Worm (Caenorhabditis elegans) whole organism, young adult: ENCODE data around the gene mcm-6.

ENCODE experiments used
- B0336.3 ChIP-seq: fragments of 200-800 bp; sonication (Bioruptor generic); IDR thresholded peaks from 2 replicates; pipeline ENCODE4 v1.3.6; 2022; ENCODE audit warnings: missing genetic modification characterization, missing compliant biosample characterization
- C06A6.2 ChIP-seq: fragments of 200-800 bp; sonication (Bioruptor generic); conservative IDR thresholded peaks from 2 replicates; pipeline ENCODE4 v1.3.6; 2022; ENCODE audit warnings: missing genetic modification characterization, missing compliant biosample characterization
- F33H1.4 ChIP-seq: fragments of 200-800 bp; sonication (Bioruptor generic); IDR thresholded peaks from 2 replicates; pipeline ENCODE4 v1.3.6; 2022; ENCODE audit warnings: missing genetic modification reagents, missing genetic modification characterization, missing compliant biosample characterization
- F57C9.4 ChIP-seq: sonication (generic microtip); optimal IDR thresholded peaks from 2 replicates; lab custom pipeline; 2017; ENCODE audit warnings: mild to moderate bottlenecking, missing genetic modification characterization, missing compliant biosample characterization
- Y56A3A.18 ChIP-seq: fragments of 200-800 bp; sonication (Bioruptor generic); IDR thresholded peaks from 2 replicates; pipeline ENCODE4 v1.3.6; 2022; ENCODE audit warnings: missing genetic modification reagents, missing genetic modification characterization, missing compliant biosample characterization
- ama-1 ChIP-seq, 3 experiments: fragments of 150-350 bp in 1 of 3; sonication (generic microtip) in 2 of 3; optimal IDR thresholded peaks; 2 replicates each; lab custom pipeline; 2014 to 2018; ENCODE audit warnings: missing biosample characterization in 2 of 3, missing genetic modification characterization in 2 of 3, missing genetic modification reagents in 2 of 3
- attf-3 ChIP-seq: fragments of 200-800 bp; sonication (Bioruptor generic); conservative IDR thresholded peaks from 2 replicates; pipeline ENCODE4 v1.3.6; 2022; ENCODE audit warnings: missing genetic modification reagents, missing genetic modification characterization, missing compliant biosample characterization
- bed-2 ChIP-seq: fragments of 200-800 bp; sonication (Bioruptor generic); IDR thresholded peaks from 2 replicates; pipeline ENCODE4 v1.3.6; 2022; ENCODE audit warnings: missing genetic modification reagents, missing genetic modification characterization, missing compliant biosample characterization
- ceh-100 ChIP-seq: fragments of 200-800 bp; sonication (Bioruptor generic); IDR thresholded peaks from 2 replicates; pipeline ENCODE4 v1.3.6; 2022; ENCODE audit warnings: missing genetic modification reagents, missing genetic modification characterization, missing compliant biosample characterization
- ceh-91 ChIP-seq: fragments of 200-800 bp; sonication (Bioruptor generic); IDR thresholded peaks from 2 replicates; pipeline ENCODE4 v1.3.6; 2022; ENCODE audit warnings: missing genetic modification reagents, missing genetic modification characterization, missing compliant biosample characterization
- dpl-1 ChIP-seq: fragments of 150-350 bp; optimal IDR thresholded peaks from 2 replicates; lab custom pipeline; 2014; ENCODE audit warnings: missing biosample characterization, missing genetic modification reagents, missing genetic modification characterization
- efl-1 ChIP-seq: fragments of 150-350 bp; optimal IDR thresholded peaks from 2 replicates; lab custom pipeline; 2014; ENCODE audit warnings: missing biosample characterization, missing genetic modification reagents, missing genetic modification characterization
- ets-4 ChIP-seq: fragments of 200-800 bp; sonication (Bioruptor generic); optimal IDR thresholded peaks from 2 replicates; lab custom pipeline; 2018; ENCODE audit warnings: mild to moderate bottlenecking, missing genetic modification characterization, missing compliant biosample characterization
- fkh-3 ChIP-seq: sonication (generic microtip); optimal IDR thresholded peaks from 2 replicates; lab custom pipeline; 2016; ENCODE audit warnings: mild to moderate bottlenecking, missing genetic modification characterization, missing compliant biosample characterization
- him-1 ChIP-seq: sonication (generic microtip); optimal IDR thresholded peaks from 2 replicates; lab custom pipeline; 2016; ENCODE audit warnings: missing genotype, missing genetic modification reagents, missing genetic modification characterization, missing compliant biosample characterization
- hmg-1.2 ChIP-seq: fragments of 200-800 bp; sonication (Bioruptor generic); IDR thresholded peaks from 2 replicates; pipeline ENCODE4 v1.3.6; 2022; ENCODE audit warnings: missing genetic modification reagents, missing genetic modification characterization, missing compliant biosample characterization
- lin-35 ChIP-seq, 3 experiments: fragments of 150-350 bp in 2 of 3; sonication (generic microtip) in 1 of 3; optimal IDR thresholded peaks; 2 replicates each; lab custom pipeline; 2014 to 2018; ENCODE audit warnings: missing biosample characterization in 3 of 3, missing genetic modification characterization in 3 of 3, missing genetic modification reagents in 3 of 3
- lin-40 ChIP-seq: sonication (generic microtip); optimal IDR thresholded peaks from 2 replicates; lab custom pipeline; 2016; ENCODE audit warnings: missing genetic modification characterization, mild to moderate bottlenecking, missing compliant biosample characterization, missing genotype, missing genetic modification reagents
- lin-54 ChIP-seq: fragments of 200-800 bp; sonication (Bioruptor generic); optimal IDR thresholded peaks from 2 replicates; lab custom pipeline; 2018; ENCODE audit warnings: mild to moderate bottlenecking, missing genetic modification characterization, missing compliant biosample characterization
- lir-1 ChIP-seq: fragments of 200-800 bp; sonication (Bioruptor generic); conservative IDR thresholded peaks from 2 replicates; pipeline ENCODE4 v1.3.6; 2022; ENCODE audit warnings: missing genetic modification reagents, missing genetic modification characterization, missing compliant biosample characterization
- lsl-1 ChIP-seq: fragments of 200-800 bp; sonication (Bioruptor generic); optimal IDR thresholded peaks from 2 replicates; lab custom pipeline; 2018; ENCODE audit warnings: mild to moderate bottlenecking, missing genetic modification characterization, moderate library complexity, missing compliant biosample characterization
- madf-3 ChIP-seq: fragments of 200-800 bp; sonication (Bioruptor generic); IDR thresholded peaks from 2 replicates; pipeline ENCODE4 v1.3.6; 2022; ENCODE audit warnings: missing genetic modification reagents, missing genetic modification characterization, missing compliant biosample characterization
- madf-6 ChIP-seq: fragments of 200-800 bp; sonication (Bioruptor generic); IDR thresholded peaks from 2 replicates; pipeline ENCODE4 v1.3.6; 2022; ENCODE audit warnings: missing genetic modification reagents, missing genetic modification characterization, missing compliant biosample characterization
- mcd-1 ChIP-seq: fragments of 200-800 bp; sonication (Bioruptor generic); IDR thresholded peaks from 2 replicates; pipeline ENCODE4 v1.3.6; 2022; ENCODE audit warnings: missing genetic modification reagents, missing genetic modification characterization, missing compliant biosample characterization
- mel-28 ChIP-seq: sonication (generic microtip); optimal IDR thresholded peaks from 2 replicates; lab custom pipeline; 2016; ENCODE audit warnings: borderline replicate concordance, mild to moderate bottlenecking, missing genetic modification characterization, missing compliant biosample characterization
- nfya-2 ChIP-seq: fragments of 200-800 bp; sonication (Bioruptor generic); IDR thresholded peaks from 2 replicates; pipeline ENCODE4 v1.3.6; 2022; ENCODE audit warnings: missing genetic modification reagents, missing genetic modification characterization, missing compliant biosample characterization
- rcor-1 ChIP-seq: fragments of 200-800 bp; sonication (Bioruptor generic); IDR thresholded peaks from 2 replicates; pipeline ENCODE4 v1.3.6; 2022; ENCODE audit warnings: missing genetic modification reagents, missing genetic modification characterization, missing compliant biosample characterization
- sea-2 ChIP-seq: fragments of 200-800 bp; sonication (Bioruptor generic); IDR thresholded peaks from 2 replicates; pipeline ENCODE4 v1.3.6; 2022; ENCODE audit warnings: missing genetic modification characterization, missing compliant biosample characterization
- snpc-1.3 ChIP-seq: sonication (generic microtip); optimal IDR thresholded peaks from 2 replicates; lab custom pipeline; 2017; ENCODE audit warnings: missing genetic modification characterization, mild to moderate bottlenecking, missing compliant biosample characterization, antibody characterized with exemption, moderate library complexity, missing genotype, missing genetic modification reagents; ENCODE audit not compliant: insufficient read depth
- tlf-1 ChIP-seq: fragments of 200-800 bp; sonication (Bioruptor generic); optimal IDR thresholded peaks from 2 replicates; lab custom pipeline; 2018; ENCODE audit warnings: mild to moderate bottlenecking, missing genetic modification characterization, missing compliant biosample characterization
- unc-130 ChIP-seq: sonication (generic microtip); optimal IDR thresholded peaks from 2 replicates; lab custom pipeline; 2016; ENCODE audit warnings: missing genetic modification reagents, missing genetic modification characterization, missing compliant biosample characterization
- xnd-1 ChIP-seq: sonication (generic microtip); optimal IDR thresholded peaks from 2 replicates; lab custom pipeline; 2016; ENCODE audit warnings: missing genotype, missing genetic modification reagents, missing genetic modification characterization, missing compliant biosample characterization
- zfh-2 ChIP-seq: fragments of 200-800 bp; sonication (Bioruptor generic); conservative IDR thresholded peaks from 2 replicates; pipeline ENCODE4 v1.3.6; 2022; ENCODE audit warnings: missing genetic modification reagents, missing genetic modification characterization, missing compliant biosample characterization
- ztf-6 ChIP-seq: fragments of 200-800 bp; sonication (Bioruptor generic); IDR thresholded peaks from 2 replicates; pipeline ENCODE4 v1.3.6; 2022; ENCODE audit warnings: missing genetic modification reagents, missing genetic modification characterization, missing compliant biosample characterization

Gene mcm-6

DNA sequence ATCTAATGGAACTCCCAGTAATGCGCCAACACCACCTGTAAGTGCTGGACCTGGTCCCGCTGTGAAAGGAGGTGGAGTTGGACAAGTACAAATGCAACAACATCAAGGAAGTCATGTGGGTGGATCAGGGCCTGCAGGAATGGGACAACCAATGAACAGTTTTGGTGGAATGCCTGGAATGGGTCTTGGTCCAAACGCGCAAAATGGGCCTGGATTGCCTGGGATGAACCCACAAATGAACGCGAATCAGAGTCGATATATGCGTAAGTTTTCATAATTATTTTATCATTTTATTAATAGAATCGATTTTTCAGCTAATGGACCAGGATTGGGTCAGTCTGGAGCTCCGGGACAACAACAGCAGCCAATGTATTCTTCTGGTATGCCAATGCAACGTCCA, 21.8 kb upstream of the mcm-6 start:
- no peak for TF ChIP-seq C06A6.2
- TF ChIP-seq attf-3 (GFP tag; lab: Robert Waterston, UW), result no peak
- no peak for TF ChIP-seq rcor-1 (GFP tag; lab: Robert Waterston, UW)
- TF ChIP-seq bed-2 (GFP tag; lab: Robert Waterston, UW), result no peak
- TF ChIP-seq zfh-2 (GFP tag; lab: Robert Waterston, UW), result 0 out of 2 replicates have a peak, but pooled peaks have one; percentile 26
- TF ChIP-seq ets-4, result no peak
- no peak for TF ChIP-seq F33H1.4 (GFP tag; lab: Robert Waterston, UW)
- no peak for TF ChIP-seq B0336.3

DNA sequence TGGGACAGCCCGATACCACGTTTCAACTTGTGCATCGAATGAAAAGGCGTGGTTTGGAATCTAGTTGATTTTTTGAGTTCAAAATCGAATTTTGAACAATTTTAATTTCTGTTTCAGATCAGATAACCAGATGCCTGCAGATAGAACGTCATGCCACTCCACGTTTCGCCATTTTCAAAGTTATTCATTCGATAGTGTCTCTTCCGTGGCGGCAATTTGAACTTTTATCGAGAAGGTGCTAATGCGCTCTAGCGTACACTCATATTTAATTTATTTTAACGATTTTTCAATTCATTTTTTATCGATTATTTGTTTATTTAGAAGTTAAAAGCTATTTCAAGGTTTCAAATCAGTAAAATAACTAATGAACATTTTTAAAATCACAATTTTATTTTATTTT, 18.3 kb upstream of the mcm-6 start:
- peak in 1 of 3 experiments; percentile 38 for TF ChIP-seq lin-35 (GFP tag; optimal IDR thresholded peaks at IDR 0.05; lab: Kevin White, UChicago)
- peak; percentile 38 for TF ChIP-seq dpl-1 (GFP tag; lab: Kevin White, UChicago)
- no peak for TF ChIP-seq lin-40 (tag; lab: Kevin White, UChicago)
- TF ChIP-seq lir-1 (GFP tag; lab: Robert Waterston, UW), result 0 out of 2 replicates have a peak, but pooled peaks have one; percentile 16
- peak; percentile 94 for TF ChIP-seq ceh-100 (GFP tag; lab: Robert Waterston, UW)
- no peak for TF ChIP-seq sea-2 (GFP tag; lab: Robert Waterston, UW)
- TF ChIP-seq madf-6, result 0 out of 2 replicates have a peak, but pooled peaks have one; percentile 13
- peak; percentile 87 for TF ChIP-seq lin-54
- TF ChIP-seq him-1, result peak; percentile 40
- peak; percentile 59; the same call in 1 of the 2 replicates for TF ChIP-seq mcd-1 (GFP tag; lab: Robert Waterston, UW)
- peak; percentile 42 for TF ChIP-seq lsl-1
- 0 out of 2 replicates have a peak, but pooled peaks have one; percentile 14 for TF ChIP-seq ceh-91 (GFP tag; lab: Robert Waterston, UW)
- TF ChIP-seq efl-1 (GFP tag; lab: Kevin White, UChicago), result peak; percentile 86
- TF ChIP-seq F33H1.4 (GFP tag; lab: Robert Waterston, UW), result 0 out of 2 replicates have a peak, but pooled peaks have one; percentile 36
- no peak for TF ChIP-seq unc-130 (GFP tag; lab: Kevin White, UChicago)
- no peak for TF ChIP-seq Y56A3A.18 (GFP tag; lab: Robert Waterston, UW)
- TF ChIP-seq ets-4, result no peak

- TF ChIP-seq hmg-1.2 (GFP tag; lab: Robert Waterston, UW) (peak; percentile 29; the same call in 1 of the 2 replicates), tlf-1 (GFP tag; lab: Kevin White, UChicago) (no peak)
These were observed 17.8 kb upstream of the mcm-6 start, which contains the start of gene usp-46 for ce11 chrIII:9776323-9776722. Gene usp-46, plus strand, starts transcription at chrIII:9776623.

- TF ChIP-seq ama-1 (optimal IDR thresholded peaks at IDR 0.05; lab: Kevin White, UChicago) (no peak), ama-1 (GFP tag; optimal IDR thresholded peaks at IDR 0.05; lab: Kevin White, UChicago) (no peak), lsl-1 (peak; percentile 52), fkh-3 (tag; lab: Kevin White, UChicago) (no peak), F57C9.4 (tag; lab: Kevin White, UChicago) (no peak), ceh-100 (GFP tag; lab: Robert Waterston, UW) (no peak), ztf-6 (GFP tag; lab: Robert Waterston, UW) (no peak), snpc-1.3 (no peak), xnd-1 (tag; lab: Kevin White, UChicago) (peak; percentile 19), nfya-2 (no peak), mel-28 (tag; lab: Kevin White, UChicago) (no peak), madf-6 (no peak; the same call in 1 of the 2 replicates), F33H1.4 (GFP tag; lab: Robert Waterston, UW) (peak; percentile 55; the same call in 1 of the 2 replicates), madf-3 (GFP tag; lab: Robert Waterston, UW) (0 out of 2 replicates have a peak, but pooled peaks have one; percentile 53)
These were observed 15.1 kb upstream of the mcm-6 start for ce11 chrIII:9779080-9779479.
